Worm (Caenorhabditis elegans) whole organism, L3 larva: ENCODE data around the gene nhr-226.

ENCODE experiments used
- ama-1 ChIP-seq: fragments of 150-350 bp; optimal IDR thresholded peaks from 2 replicates; lab custom pipeline; 2018
- egl-27 ChIP-seq: sonication (generic microtip); optimal IDR thresholded peaks from 4 replicates; lab custom pipeline; 2017; ENCODE audit warnings: missing biosample characterization, missing genetic modification reagents, missing genetic modification characterization
- elt-3 ChIP-seq, 3 experiments: fragments of 150-350 bp in 1 of 3; sonication (generic microtip) in 2 of 3; optimal IDR thresholded peaks; 2 replicates in 2 of 3; 4 replicates in 1 of 3; lab custom pipeline; 2014 to 2017; ENCODE audit warnings: missing biosample characterization in 3 of 3, missing genetic modification characterization in 3 of 3
- fos-1 ChIP-seq: fragments of 150-350 bp; optimal IDR thresholded peaks from 2 replicates; lab custom pipeline; 2014; ENCODE audit warnings: missing biosample characterization, missing genetic modification characterization
- lin-39 ChIP-seq: fragments of 150-350 bp; optimal IDR thresholded peaks from 2 replicates; lab custom pipeline; 2018; ENCODE audit warnings: missing biosample characterization, missing genetic modification reagents, missing genetic modification characterization
- nhr-237 ChIP-seq: fragments of 150-350 bp; optimal IDR thresholded peaks from 2 replicates; lab custom pipeline; 2014; ENCODE audit warnings: missing biosample characterization, missing genetic modification characterization
- nhr-76 ChIP-seq: fragments of 150-350 bp; sonication (generic microtip); optimal IDR thresholded peaks from 5 replicates; lab custom pipeline; 2014; ENCODE audit warnings: missing biosample characterization, missing genetic modification characterization
- nhr-77 ChIP-seq: fragments of 150-350 bp; optimal IDR thresholded peaks from 2 replicates; lab custom pipeline; 2014; ENCODE audit warnings: missing biosample characterization, missing genetic modification characterization
- unc-62 ChIP-seq: fragments of 150-350 bp; sonication (generic microtip); optimal IDR thresholded peaks from 4 replicates; lab custom pipeline; 2014; ENCODE audit warnings: missing biosample characterization, missing genetic modification reagents, missing genetic modification characterization

- TF ChIP-seq fos-1 (tag; lab: Kevin White, UChicago), result no peak
- no peak for TF ChIP-seq lin-39 (tag; lab: Kevin White, UChicago)
- TF ChIP-seq unc-62 (GFP tag; lab: Kevin White, UChicago), result no peak
- no peak for TF ChIP-seq nhr-77 (tag; lab: Kevin White, UChicago)
- no peak for TF ChIP-seq nhr-76
- TF ChIP-seq elt-3 (tag; optimal IDR thresholded peaks at IDR 0.05; lab: Kevin White, UChicago), result no peak
- TF ChIP-seq nhr-237 (tag; lab: Kevin White, UChicago), result no peak
- TF ChIP-seq egl-27 (tag; lab: Kevin White, UChicago), result no peak
- no peak for TF ChIP-seq ama-1
These were observed 30.2 kb upstream of the nhr-226 start, which contains the start of gene nhr-183 for ce11 chrV:2264455-2264854.
